In the genomic region with DNA sequence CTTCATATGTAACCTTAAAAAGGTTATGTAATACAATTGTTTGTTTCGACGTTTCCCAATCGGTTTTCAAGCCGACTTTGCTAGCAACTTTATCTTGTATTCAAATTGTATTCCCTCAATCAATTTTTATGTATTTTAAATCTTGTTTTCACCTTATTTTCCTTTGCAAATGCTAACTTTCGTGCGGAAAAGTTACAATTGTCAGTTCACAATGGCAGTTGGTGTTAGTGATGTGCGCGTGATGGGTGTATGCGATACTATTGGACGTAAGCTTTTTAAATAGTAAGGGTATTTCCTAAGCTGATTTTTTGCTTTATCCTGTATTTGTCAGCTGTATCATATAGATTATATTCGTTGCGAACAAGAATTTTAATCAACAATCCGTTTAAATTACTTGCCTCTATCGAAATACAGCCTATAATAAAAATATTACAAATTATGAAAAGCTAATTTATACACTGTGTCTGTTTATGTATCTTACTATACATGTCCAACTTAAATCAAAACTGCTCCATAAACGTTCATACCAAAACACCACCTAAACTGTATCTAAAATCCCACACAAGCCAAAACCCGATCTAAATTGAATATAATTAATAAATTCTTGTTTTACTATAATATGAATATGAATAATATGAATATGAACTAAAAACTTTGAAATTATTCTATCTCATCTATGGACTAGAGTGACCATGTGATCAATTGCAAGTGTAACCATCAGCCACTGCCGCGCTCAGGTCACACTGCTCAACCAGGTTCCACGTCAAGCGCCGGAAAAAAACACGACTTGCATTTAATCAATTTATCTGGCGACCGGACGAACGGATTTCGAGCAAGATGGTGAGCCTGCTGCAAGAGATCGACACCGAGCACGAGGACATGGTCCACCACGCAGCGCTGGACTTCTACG, we compare ENCODE assay signal across 5 fruit fly cellular contexts.
TF ChIP-seq lines count a peak whose summit lies in the region.

Gene ATPsynCF6, minus strand, starts transcription at position 236 of the 910 bp plus-strand sequence.
Gene Sec13, plus strand, starts transcription at position 450 of the 910 bp plus-strand sequence.

TF ChIP-seq in whole organism, adult, 20 proteins besides CTCF, POLR2A, EP300 and RAD21 (continued from another document):
- no peak for TF ChIP-seq Clk (GFP tag; optimal IDR thresholded peaks at IDR 0.05; lab: Kevin White, UChicago)
- peak; percentile 13 for TF ChIP-seq Mnt (GFP tag; optimal IDR thresholded peaks at IDR 0.05; lab: Kevin White, UChicago)
- TF ChIP-seq CG14711 (tag; optimal IDR thresholded peaks at IDR 0.05; lab: Kevin White, UChicago), result peak; percentile 33
- TF ChIP-seq cnc (optimal IDR thresholded peaks at IDR 0.05; lab: Kevin White, UChicago), result no peak

TF ChIP-seq in whole organism, embryonic, 481 proteins besides CTCF, POLR2A, EP300 and RAD21 (continued from another document and continues in another):
- TF ChIP-seq Poxn (GFP tag; IDR thresholded peaks at IDR 0.05; lab: Robert Waterston, UW), result peak; percentile 3; the same call in 1 of the 2 replicates
- TF ChIP-seq CG3838 (GFP tag; optimal IDR thresholded peaks at IDR 0.05; lab: Kevin White, UChicago), result no peak
- no peak for TF ChIP-seq CG6654 (GFP tag; optimal IDR thresholded peaks at IDR 0.05; lab: Kevin White, UChicago)
- TF ChIP-seq Atf6 (GFP tag; IDR thresholded peaks at IDR 0.05; lab: Robert Waterston, UW), result peak; percentile 44
- TF ChIP-seq Ptx1 (GFP tag; IDR thresholded peaks at IDR 0.05; lab: Robert Waterston, UW), result peak; percentile 66
- peak; percentile 56 for TF ChIP-seq Blimp-1 (GFP tag; optimal IDR thresholded peaks at IDR 0.05; lab: Kevin White, UChicago)
- TF ChIP-seq CG17612 (GFP tag; IDR thresholded peaks at IDR 0.05; lab: Robert Waterston, UW), result no peak
- TF ChIP-seq HmgD (GFP tag; optimal IDR thresholded peaks at IDR 0.05; lab: Kevin White, UChicago), result peak; percentile 18
- peak; percentile 85 for TF ChIP-seq hb (GFP tag; IDR thresholded peaks at IDR 0.05; lab: Robert Waterston, UW; ENCODE audit: partially characterized antibody)
- peak; percentile 57 for TF ChIP-seq CG9215 (GFP tag; IDR thresholded peaks at IDR 0.05; lab: Robert Waterston, UW)
- no peak for TF ChIP-seq Ets65A (GFP tag; lab: Kevin White, UChicago)
- no peak for TF ChIP-seq Adf1 (GFP tag; IDR thresholded peaks at IDR 0.05; lab: Robert Waterston, UW)
- TF ChIP-seq CG13296 (GFP tag; optimal IDR thresholded peaks at IDR 0.05; lab: Kevin White, UChicago), result peak; percentile 50
- no peak for TF ChIP-seq GATAe (GFP tag; conservative IDR thresholded peaks at IDR 0.05; lab: Robert Waterston, UW)
- TF ChIP-seq CG1602 (GFP tag; optimal IDR thresholded peaks at IDR 0.05; lab: Kevin White, UChicago), result peak; percentile 4
- TF ChIP-seq Aef1 (GFP tag; IDR thresholded peaks at IDR 0.05; lab: Robert Waterston, UW), result peak; percentile 47; the same call in 2 of the 3 replicates
- peak; percentile 60 for TF ChIP-seq ara (GFP tag; IDR thresholded peaks at IDR 0.05; lab: Robert Waterston, UW)
- TF ChIP-seq CG1024 (GFP tag; IDR thresholded peaks at IDR 0.05; lab: Robert Waterston, UW), result no peak
- no peak for TF ChIP-seq peb (GFP tag; IDR thresholded peaks at IDR 0.05; lab: Robert Waterston, UW)
- no peak for TF ChIP-seq Hr78 (GFP tag; optimal IDR thresholded peaks at IDR 0.05; lab: Kevin White, UChicago)
- peak; percentile 13 for TF ChIP-seq disco-r (GFP tag; optimal IDR thresholded peaks at IDR 0.05; lab: Kevin White, UChicago)
- no peak for TF ChIP-seq salm (tag; optimal IDR thresholded peaks at IDR 0.05; lab: Kevin White, UChicago)
- TF ChIP-seq Abd-B (GFP tag; optimal IDR thresholded peaks at IDR 0.05; lab: Kevin White, UChicago), result peak; percentile 62
- no peak for TF ChIP-seq fd102C (GFP tag; optimal IDR thresholded peaks at IDR 0.05; lab: Kevin White, UChicago)
- peak; percentile 44 for TF ChIP-seq Max (GFP tag; optimal IDR thresholded peaks at IDR 0.05; lab: Kevin White, UChicago)
- TF ChIP-seq CG11085 (GFP tag; IDR thresholded peaks at IDR 0.05; lab: Robert Waterston, UW), result peak; percentile 47; the same call in 1 of the 2 replicates
- TF ChIP-seq Dref (GFP tag; IDR thresholded peaks at IDR 0.05; lab: Robert Waterston, UW), result peak; percentile 32; the same call in 1 of the 2 replicates
- no peak for TF ChIP-seq wor (GFP tag; IDR thresholded peaks at IDR 0.05; lab: Robert Waterston, UW)
- TF ChIP-seq otp (GFP tag; IDR thresholded peaks at IDR 0.05; lab: Robert Waterston, UW), result no peak

TF ChIP-seq in whole organism, prepupa, 60 proteins besides CTCF, POLR2A, EP300 and RAD21 (continued from another document and continues in another):
- TF ChIP-seq esn (GFP tag; optimal IDR thresholded peaks at IDR 0.05; lab: Kevin White, UChicago) (peak; percentile 52), achi (GFP tag; optimal IDR thresholded peaks at IDR 0.05; lab: Kevin White, UChicago) (peak; percentile 57), topi (GFP tag; optimal IDR thresholded peaks at IDR 0.05; lab: Kevin White, UChicago) (peak; percentile 53), salr (GFP tag; optimal IDR thresholded peaks at IDR 0.05; lab: Kevin White, UChicago) (peak in 1 of 2 experiments; percentile 38), net (GFP tag; optimal IDR thresholded peaks at IDR 0.05; lab: Kevin White, UChicago) (peak; percentile 14), CG3919 (GFP tag; optimal IDR thresholded peaks at IDR 0.05; lab: Kevin White, UChicago) (peak; percentile 62), Eip93F (GFP tag; optimal IDR thresholded peaks at IDR 0.05; lab: Kevin White, UChicago) (no peak), Hr38 (GFP tag; optimal IDR thresholded peaks at IDR 0.05; lab: Kevin White, UChicago) (no peak), CG15336 (GFP tag; IDR thresholded peaks at IDR 0.05; lab: Robert Waterston, UW) (peak; percentile 58), CG10631 (GFP tag; optimal IDR thresholded peaks at IDR 0.05; lab: Kevin White, UChicago) (peak; percentile 66), CG3032 (tag; optimal IDR thresholded peaks at IDR 0.05; lab: Kevin White, UChicago) (peak; percentile 61), fd59A (GFP tag; optimal IDR thresholded peaks at IDR 0.05; lab: Kevin White, UChicago) (no peak), CG32006 (GFP tag; optimal IDR thresholded peaks at IDR 0.05; lab: Kevin White, UChicago) (peak; percentile 55), CG11902 (GFP tag; optimal IDR thresholded peaks at IDR 0.05; lab: Kevin White, UChicago) (peak; percentile 29), Smox (GFP tag; optimal IDR thresholded peaks at IDR 0.05; lab: Kevin White, UChicago) (peak; percentile 37), Ets96B (tag; optimal IDR thresholded peaks at IDR 0.05; lab: Kevin White, UChicago) (peak; percentile 3), CG34406 (GFP tag; optimal IDR thresholded peaks at IDR 0.05; lab: Kevin White, UChicago) (peak; percentile 27), CG8319 (GFP tag; optimal IDR thresholded peaks at IDR 0.05; lab: Kevin White, UChicago) (no peak), Eip78C (GFP tag; lab: Kevin White, UChicago) (peak; percentile 79), dac (GFP tag; optimal IDR thresholded peaks at IDR 0.05; lab: Kevin White, UChicago) (no peak), Hr4 (GFP tag; optimal IDR thresholded peaks at IDR 0.05; lab: Kevin White, UChicago) (peak; percentile 58), Ets21C (GFP tag; optimal IDR thresholded peaks at IDR 0.05; lab: Kevin White, UChicago) (peak; percentile 38), CG7368 (GFP tag; optimal IDR thresholded peaks at IDR 0.05; lab: Kevin White, UChicago) (peak; percentile 20), eg (GFP tag; IDR thresholded peaks at IDR 0.05; lab: Robert Waterston, UW) (peak; percentile 65; the same call in 2 of the 3 replicates), acj6 (GFP tag; optimal IDR thresholded peaks at IDR 0.05; lab: Kevin White, UChicago) (peak; percentile 36), CG10669 (GFP tag; optimal IDR thresholded peaks at IDR 0.05; lab: Kevin White, UChicago) (peak; percentile 35), CG9139 (GFP tag; optimal IDR thresholded peaks at IDR 0.05; lab: Kevin White, UChicago) (no peak), cyc (GFP tag; optimal IDR thresholded peaks at IDR 0.05; lab: Kevin White, UChicago) (peak; percentile 45), CG16779 (tag; optimal IDR thresholded peaks at IDR 0.05; lab: Kevin White, UChicago) (no peak), Met (GFP tag; optimal IDR thresholded peaks at IDR 0.05; lab: Kevin White, UChicago) (peak; percentile 46)

TF ChIP-seq in whole organism, pupa, 21 proteins besides CTCF, POLR2A, EP300 and RAD21 (continued from another document):
- TF ChIP-seq fd96Ca (GFP tag; IDR thresholded peaks at IDR 0.05; lab: Robert Waterston, UW) (no peak), CG10348 (GFP tag; IDR thresholded peaks at IDR 0.05; lab: Robert Waterston, UW) (no peak)

TF ChIP-seq in whole organism, wandering third instar larva, 38 proteins besides CTCF, POLR2A, EP300 and RAD21 (continued from another document):
- peak; percentile 14 for TF ChIP-seq ey (GFP tag; optimal IDR thresholded peaks at IDR 0.05; lab: Kevin White, UChicago)
- no peak for TF ChIP-seq CrebA (GFP tag; optimal IDR thresholded peaks at IDR 0.05; lab: Kevin White, UChicago; ENCODE audit: borderline replicate concordance)
TF ChIP-seq in whole organism, wandering third instar larva: peak in this region for 12.
